Fruit fly (Drosophila melanogaster) whole organism, wandering third instar larva: ENCODE results near the gene CG31525.

Experiments used
- Abd-B ChIP-seq: fragments of >200 bp; optimal IDR thresholded peaks from 2 replicates; lab custom pipeline; 2017; ENCODE audit warnings: missing biosample characterization, missing genetic modification characterization
- CG32264 ChIP-seq: fragments of 200-800 bp; sonication (Bioruptor generic); optimal IDR thresholded peaks from 2 replicates; lab custom pipeline; 2016; ENCODE audit warnings: missing biosample characterization, missing genetic modification characterization
- GATAd ChIP-seq: sonication (Bioruptor generic); optimal IDR thresholded peaks from 2 replicates; lab custom pipeline; 2016; ENCODE audit warnings: missing biosample characterization, missing genetic modification characterization
- Hr78 ChIP-seq: fragments of >200 bp; optimal IDR thresholded peaks from 2 replicates; lab custom pipeline; 2017; ENCODE audit warnings: missing biosample characterization, missing genetic modification characterization
- Sp1 ChIP-seq: fragments of 200-800 bp; sonication (Bioruptor generic); optimal IDR thresholded peaks from 3 replicates; lab custom pipeline; 2019; ENCODE audit warnings: missing biosample characterization, mild to moderate bottlenecking, missing genetic modification characterization, moderate library complexity
- brk ChIP-seq: fragments of 200-800 bp; sonication (Bioruptor generic); optimal IDR thresholded peaks from 2 replicates; lab custom pipeline; 2016; ENCODE audit warnings: missing biosample characterization, mild to moderate bottlenecking, missing genetic modification characterization
- h ChIP-seq: fragments of 200-800 bp; sonication (Bioruptor generic); optimal IDR thresholded peaks from 3 replicates; lab custom pipeline; 2016; ENCODE audit warnings: missing biosample characterization, mild to moderate bottlenecking, missing genetic modification characterization
- jim ChIP-seq: fragments of 175-275, 200-325 bp; sonication (Bioruptor generic); optimal IDR thresholded peaks from 2 replicates; lab custom pipeline; 2016; ENCODE audit warnings: missing biosample characterization, mild to moderate bottlenecking, missing genetic modification characterization
- lola ChIP-seq: fragments of >200 bp; optimal IDR thresholded peaks from 2 replicates; lab custom pipeline; 2017; ENCODE audit warnings: missing biosample characterization, missing genetic modification characterization
- pan ChIP-seq: fragments of >200 bp; optimal IDR thresholded peaks from 2 replicates; lab custom pipeline; 2017
- psq ChIP-seq: fragments of 200-800 bp; sonication (Bioruptor generic); optimal IDR thresholded peaks from 3 replicates; lab custom pipeline; 2017; ENCODE audit warnings: missing biosample characterization, mild to moderate bottlenecking, missing genetic modification characterization, moderate library complexity
- sv ChIP-seq: fragments of 200-800 bp; sonication (Bioruptor generic); optimal IDR thresholded peaks from 3 replicates; lab custom pipeline; 2016; ENCODE audit warnings: missing biosample characterization, missing genetic modification characterization
- tai ChIP-seq: sonication (Bioruptor generic); optimal IDR thresholded peaks from 2 replicates; lab custom pipeline; 2016; ENCODE audit warnings: missing biosample characterization, missing genetic modification characterization
- usp ChIP-seq: fragments of >200 bp; optimal IDR thresholded peaks from 2 replicates; lab custom pipeline; 2017; ENCODE audit warnings: missing biosample characterization, missing genetic modification characterization

DNA sequence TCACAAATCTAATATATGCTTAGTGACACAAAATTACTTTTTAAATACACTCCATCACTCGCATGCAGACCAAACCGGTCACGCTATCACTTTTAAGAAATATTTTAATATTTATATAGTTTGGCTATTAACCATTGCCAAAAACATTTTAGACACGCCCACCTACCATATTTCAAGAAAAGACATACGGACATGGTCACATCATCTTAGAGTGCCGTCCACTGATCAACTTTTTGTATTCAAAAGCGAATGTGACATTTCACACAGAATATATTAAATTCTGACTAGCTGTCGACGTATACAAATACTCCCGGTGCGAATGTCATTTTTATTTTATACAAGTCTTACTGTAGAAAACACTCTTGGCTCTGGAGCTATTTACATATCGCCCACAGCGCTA is 10.7 kb upstream of the CG31525 start, which contains the start of gene CG31528:
- no peak for TF ChIP-seq psq
- no peak for TF ChIP-seq jim (GFP tag; lab: Kevin White, UChicago)
- TF ChIP-seq h (GFP tag; lab: Kevin White, UChicago): no peak
- TF ChIP-seq Hr78 (GFP tag; lab: Kevin White, UChicago): no peak
- no peak for TF ChIP-seq brk (GFP tag; lab: Kevin White, UChicago)
- no peak for TF ChIP-seq lola (GFP tag; lab: Kevin White, UChicago)
- no peak for TF ChIP-seq tai (GFP tag; lab: Kevin White, UChicago)
- no peak for TF ChIP-seq CG32264 (GFP tag; lab: Kevin White, UChicago)
- TF ChIP-seq GATAd (GFP tag; lab: Kevin White, UChicago): no peak
- no peak for TF ChIP-seq pan (lab: Kevin White, UChicago)
- no peak for TF ChIP-seq usp
- no peak for TF ChIP-seq sv
- no peak for TF ChIP-seq Sp1 (GFP tag; lab: Kevin White, UChicago)
- no peak for TF ChIP-seq Abd-B (GFP tag; lab: Kevin White, UChicago)
